Fruit fly (Drosophila melanogaster) whole organism, adult: ENCODE data around the gene CG15333.

Experiments
- CG11617 ChIP-seq: fragments of 200-800 bp; sonication (Bioruptor generic); optimal IDR thresholded peaks from 2 replicates; lab custom pipeline; 2017; ENCODE audit warnings: mild to moderate bottlenecking, missing biosample characterization, missing genetic modification reagents, missing genetic modification characterization
- CG12768 ChIP-seq: fragments of 200-800 bp; sonication (Bioruptor generic); optimal IDR thresholded peaks from 2 replicates; lab custom pipeline; 2017; ENCODE audit warnings: missing biosample characterization, missing genetic modification characterization, mild to moderate bottlenecking, moderate library complexity, missing genetic modification reagents
- CG14711 ChIP-seq: fragments of 200-800 bp; sonication (Bioruptor generic); optimal IDR thresholded peaks from 2 replicates; lab custom pipeline; 2018; ENCODE audit warnings: missing biosample characterization, mild to moderate bottlenecking, missing genetic modification characterization, moderate library complexity
- CG1620 ChIP-seq: fragments of 200-800 bp; sonication (Bioruptor generic); optimal IDR thresholded peaks from 2 replicates; lab custom pipeline; 2016; ENCODE audit warnings: missing biosample characterization, missing genetic modification characterization
- CG33017 ChIP-seq: fragments of 200-800 bp; sonication (Bioruptor generic); optimal IDR thresholded peaks from 2 replicates; lab custom pipeline; 2018; ENCODE audit warnings: missing biosample characterization, mild to moderate bottlenecking, missing genetic modification characterization, moderate library complexity
- CG5204 ChIP-seq: fragments of 200-800 bp; sonication (Bioruptor generic); optimal IDR thresholded peaks from 2 replicates; lab custom pipeline; 2016; ENCODE audit warnings: missing biosample characterization, missing genetic modification characterization
- CG7045 ChIP-seq: fragments of 200-800 bp; sonication (Bioruptor generic); optimal IDR thresholded peaks from 2 replicates; lab custom pipeline; 2017; ENCODE audit warnings: missing biosample characterization, mild to moderate bottlenecking, missing genetic modification characterization
- CG7101 ChIP-seq: fragments of 200-800 bp; sonication (Bioruptor generic); optimal IDR thresholded peaks from 2 replicates; lab custom pipeline; 2018; ENCODE audit warnings: missing biosample characterization, mild to moderate bottlenecking, missing genetic modification characterization, moderate library complexity
- Clk ChIP-seq: fragments of 200-800 bp; sonication (Bioruptor generic); optimal IDR thresholded peaks from 2 replicates; lab custom pipeline; 2017; ENCODE audit warnings: missing biosample characterization, missing genetic modification characterization
- Crg-1 ChIP-seq: fragments of 200-800 bp; sonication (Bioruptor generic); optimal IDR thresholded peaks from 2 replicates; lab custom pipeline; 2016; ENCODE audit warnings: missing biosample characterization, missing genetic modification characterization
- Hr96 ChIP-seq: fragments of 200-800 bp; sonication (Bioruptor generic); optimal IDR thresholded peaks from 2 replicates; lab custom pipeline; 2016; ENCODE audit warnings: missing biosample characterization, missing genetic modification characterization
- Mnt ChIP-seq: fragments of 200-800 bp; sonication (Bioruptor generic); optimal IDR thresholded peaks from 2 replicates; lab custom pipeline; 2016; ENCODE audit warnings: missing biosample characterization, mild to moderate bottlenecking, missing genetic modification characterization
- bab1 ChIP-seq: fragments of 200-800 bp; sonication (Bioruptor generic); optimal IDR thresholded peaks from 3 replicates; lab custom pipeline; 2019; ENCODE audit warnings: missing biosample characterization, mild to moderate bottlenecking, missing genetic modification characterization, moderate library complexity
- cic ChIP-seq: fragments of 200-800 bp; sonication (Bioruptor generic); optimal IDR thresholded peaks from 2 replicates; lab custom pipeline; 2017; ENCODE audit warnings: missing biosample characterization, mild to moderate bottlenecking, missing genetic modification characterization, moderate library complexity
- cnc ChIP-seq, 2 experiments: fragments of >200 bp; optimal IDR thresholded peaks; 2 replicates each; lab custom pipeline; 2017
- kay ChIP-seq: fragments of 200-800 bp; sonication (Bioruptor generic); peaks from one replicate; lab custom pipeline; 2016; ENCODE audit warnings: missing biosample characterization, missing genetic modification characterization, borderline replicate concordance
- ovo ChIP-seq: fragments of 200-800 bp; sonication (Bioruptor generic); optimal IDR thresholded peaks from 2 replicates; lab custom pipeline; 2016; ENCODE audit warnings: missing biosample characterization, missing genetic modification characterization
- pad ChIP-seq: fragments of 200-800 bp; sonication (Bioruptor generic); optimal IDR thresholded peaks from 3 replicates; lab custom pipeline; 2017; ENCODE audit warnings: missing biosample characterization, missing genetic modification characterization, mild to moderate bottlenecking, moderate library complexity, missing genetic modification reagents
- tj ChIP-seq: fragments of 200-800 bp; sonication (Bioruptor generic); optimal IDR thresholded peaks from 3 replicates; lab custom pipeline; 2017; ENCODE audit warnings: missing biosample characterization, mild to moderate bottlenecking, missing genetic modification characterization, moderate library complexity
- toe ChIP-seq: fragments of 200-800 bp; sonication (Bioruptor generic); optimal IDR thresholded peaks from 2 replicates; lab custom pipeline; 2016; ENCODE audit warnings: missing biosample characterization, missing genetic modification characterization

Gene CG15333

DNA sequence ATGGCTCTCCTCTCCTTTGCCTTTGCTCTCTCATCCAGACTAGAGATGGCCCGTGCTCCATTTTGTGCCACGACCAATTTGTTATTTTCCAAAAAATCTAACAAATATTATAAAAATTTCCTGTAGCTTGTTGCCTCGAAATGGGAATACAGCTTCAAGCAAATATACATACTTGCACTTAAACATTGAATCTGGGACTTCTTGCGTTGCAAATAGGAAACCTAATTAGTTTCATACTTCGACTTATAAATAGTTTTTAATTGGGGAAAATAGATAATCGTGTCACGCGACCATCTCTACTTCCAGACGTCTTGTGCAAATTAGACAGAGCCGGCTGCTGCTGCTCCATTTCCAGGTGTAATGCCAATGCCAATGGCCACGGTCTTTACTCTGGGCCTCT lies 50.7 kb downstream of the CG15333 start:
- TF ChIP-seq toe (GFP tag; lab: Kevin White, UChicago), result no peak
- no peak for TF ChIP-seq CG7101 (tag; lab: Kevin White, UChicago)
- TF ChIP-seq cnc (optimal IDR thresholded peaks at IDR 0.05; lab: Kevin White, UChicago), result no peak
- no peak for TF ChIP-seq CG7045 (GFP tag; lab: Kevin White, UChicago)
- TF ChIP-seq CG12768, result no peak
- peak; percentile 22 for TF ChIP-seq Hr96 (GFP tag; lab: Kevin White, UChicago)
- peak; percentile 73 for TF ChIP-seq bab1
- TF ChIP-seq CG5204 (GFP tag; lab: Kevin White, UChicago), result peak; percentile 2
- TF ChIP-seq kay (GFP tag; lab: Kevin White, UChicago), result no peak
- TF ChIP-seq CG33017 (tag; lab: Kevin White, UChicago), result no peak
- no peak for TF ChIP-seq Clk
- TF ChIP-seq Crg-1, result no peak
- no peak for TF ChIP-seq CG11617 (GFP tag; lab: Kevin White, UChicago)
- no peak for TF ChIP-seq pad (GFP tag; lab: Kevin White, UChicago)
- no peak for TF ChIP-seq cic (GFP tag; lab: Kevin White, UChicago)
- no peak for TF ChIP-seq CG1620 (GFP tag; lab: Kevin White, UChicago)
- TF ChIP-seq ovo (GFP tag; lab: Kevin White, UChicago), result no peak
- no peak for TF ChIP-seq Mnt (GFP tag; lab: Kevin White, UChicago)
- TF ChIP-seq CG14711 (tag; lab: Kevin White, UChicago), result peak; percentile 38
- TF ChIP-seq tj (GFP tag; lab: Kevin White, UChicago), result no peak
